Worm (Caenorhabditis elegans) whole organism, L3 larva: Measurements from ENCODE around the gene chil-19.

Source experiments
- R02D3.7 ChIP-seq: fragments of 150-350 bp; optimal IDR thresholded peaks from 2 replicates; lab custom pipeline; 2014; ENCODE audit warnings: missing biosample characterization, missing genetic modification characterization
- ZK546.5 ChIP-seq: sonication (generic microtip); optimal IDR thresholded peaks from 2 replicates; lab custom pipeline; 2017; ENCODE audit warnings: missing biosample characterization, missing genetic modification characterization
- aly-2 ChIP-seq: fragments of 150-350 bp; optimal IDR thresholded peaks from 2 replicates; lab custom pipeline; 2014; ENCODE audit warnings: missing biosample characterization, missing genetic modification characterization
- ceh-16 ChIP-seq: sonication (generic microtip); optimal IDR thresholded peaks from 2 replicates; lab custom pipeline; 2017; ENCODE audit warnings: missing biosample characterization, missing genetic modification characterization
- ceh-82 ChIP-seq: fragments of 150-350 bp; optimal IDR thresholded peaks from 2 replicates; lab custom pipeline; 2014; ENCODE audit warnings: missing biosample characterization, missing genetic modification characterization
- daf-12 ChIP-seq: fragments of 150-350 bp; optimal IDR thresholded peaks from 2 replicates; lab custom pipeline; 2014; ENCODE audit warnings: missing biosample characterization, missing genetic modification reagents, missing genetic modification characterization
- egl-27 ChIP-seq: sonication (generic microtip); optimal IDR thresholded peaks from 4 replicates; lab custom pipeline; 2017; ENCODE audit warnings: missing biosample characterization, missing genetic modification reagents, missing genetic modification characterization
- egl-5 ChIP-seq: fragments of 150-350 bp; optimal IDR thresholded peaks from 2 replicates; lab custom pipeline; 2017; ENCODE audit warnings: missing biosample characterization, missing genetic modification reagents, missing genetic modification characterization, inconsistent platforms
- elt-2 ChIP-seq: sonication (generic microtip); optimal IDR thresholded peaks from 2 replicates; lab custom pipeline; 2016; ENCODE audit warnings: missing genetic modification reagents, mild to moderate bottlenecking, missing genetic modification characterization, missing compliant biosample characterization
- fkh-10 ChIP-seq: sonication (generic microtip); optimal IDR thresholded peaks from 2 replicates; lab custom pipeline; 2017; ENCODE audit warnings: missing biosample characterization, missing genetic modification reagents, missing genetic modification characterization
- fos-1 ChIP-seq: fragments of 150-350 bp; optimal IDR thresholded peaks from 2 replicates; lab custom pipeline; 2014; ENCODE audit warnings: missing biosample characterization, missing genetic modification characterization
- hmg-11 ChIP-seq: sonication (generic microtip); optimal IDR thresholded peaks from 2 replicates; lab custom pipeline; 2016; ENCODE audit warnings: missing genetic modification characterization, missing compliant biosample characterization
- jun-1 ChIP-seq: fragments of 150-350 bp; optimal IDR thresholded peaks from 2 replicates; lab custom pipeline; 2014; ENCODE audit warnings: missing biosample characterization, missing genetic modification reagents, missing genetic modification characterization
- lin-15B ChIP-seq: fragments of 150-350 bp; optimal IDR thresholded peaks from 2 replicates; lab custom pipeline; 2014; ENCODE audit warnings: missing biosample characterization, missing genetic modification characterization
- lin-39 ChIP-seq: fragments of 150-350 bp; optimal IDR thresholded peaks from 2 replicates; lab custom pipeline; 2018; ENCODE audit warnings: missing biosample characterization, missing genetic modification reagents, missing genetic modification characterization
- lsy-12 ChIP-seq: sonication (generic microtip); optimal IDR thresholded peaks from 2 replicates; lab custom pipeline; 2016; ENCODE audit warnings: mild to moderate bottlenecking, missing genetic modification characterization, missing compliant biosample characterization
- mdl-1 ChIP-seq: fragments of 150-350 bp; optimal IDR thresholded peaks from 2 replicates; lab custom pipeline; 2014; ENCODE audit warnings: missing biosample characterization, missing genetic modification characterization
- mml-1 ChIP-seq: fragments of 150-350 bp; sonication (generic microtip); optimal IDR thresholded peaks from 3 replicates; lab custom pipeline; 2014; ENCODE audit warnings: missing biosample characterization, missing genetic modification characterization
- nfya-1 ChIP-seq: sonication (generic microtip); optimal IDR thresholded peaks from 2 replicates; lab custom pipeline; 2017; ENCODE audit warnings: missing genetic modification characterization, mild to moderate bottlenecking, missing compliant biosample characterization, antibody characterized with exemption, moderate library complexity; ENCODE audit not compliant: insufficient read depth
- nhr-11 ChIP-seq: fragments of 150-350 bp; optimal IDR thresholded peaks from 2 replicates; lab custom pipeline; 2014; ENCODE audit warnings: missing biosample characterization, missing genetic modification characterization
- nhr-12 ChIP-seq: fragments of 150-350 bp; optimal IDR thresholded peaks from 2 replicates; lab custom pipeline; 2014; ENCODE audit warnings: missing biosample characterization, missing genetic modification characterization
- nhr-23 ChIP-seq: fragments of 150-350 bp; optimal IDR thresholded peaks from 2 replicates; lab custom pipeline; 2014; ENCODE audit warnings: missing biosample characterization, missing genetic modification reagents, missing genetic modification characterization
- nhr-25 ChIP-seq: sonication (generic microtip); optimal IDR thresholded peaks from 2 replicates; lab custom pipeline; 2017; ENCODE audit warnings: missing biosample characterization, missing genetic modification characterization
- nhr-28 ChIP-seq: fragments of 150-350 bp; optimal IDR thresholded peaks from 2 replicates; lab custom pipeline; 2014; ENCODE audit warnings: missing biosample characterization, missing genetic modification characterization
- nhr-76 ChIP-seq: fragments of 150-350 bp; sonication (generic microtip); optimal IDR thresholded peaks from 5 replicates; lab custom pipeline; 2014; ENCODE audit warnings: missing biosample characterization, missing genetic modification characterization
- nhr-77 ChIP-seq: fragments of 150-350 bp; optimal IDR thresholded peaks from 2 replicates; lab custom pipeline; 2014; ENCODE audit warnings: missing biosample characterization, missing genetic modification characterization
- pha-4 ChIP-seq: fragments of 150-350 bp; optimal IDR thresholded peaks from 2 replicates; lab custom pipeline; 2014; ENCODE audit warnings: missing biosample characterization, missing genetic modification reagents, missing genetic modification characterization
- pqm-1 ChIP-seq: fragments of 150-350 bp; optimal IDR thresholded peaks from 2 replicates; lab custom pipeline; 2017; ENCODE audit warnings: missing biosample characterization, missing genetic modification characterization, inconsistent platforms
- sea-2 ChIP-seq: fragments of 150-350 bp; sonication (generic microtip); optimal IDR thresholded peaks from 4 replicates; lab custom pipeline; 2014; ENCODE audit warnings: missing biosample characterization, missing genetic modification reagents, missing genetic modification characterization
- skn-1 ChIP-seq: fragments of 150-350 bp; optimal IDR thresholded peaks from 2 replicates; lab custom pipeline; 2014; ENCODE audit warnings: missing biosample characterization, missing genetic modification characterization
- snpc-4 ChIP-seq: fragments of 150-350 bp; optimal IDR thresholded peaks from 2 replicates; lab custom pipeline; 2014; ENCODE audit warnings: missing biosample characterization, missing genetic modification characterization
- ztf-11 ChIP-seq: fragments of 150-350 bp; optimal IDR thresholded peaks from 2 replicates; lab custom pipeline; 2014; ENCODE audit warnings: missing biosample characterization, missing genetic modification characterization
- ztf-4 ChIP-seq: fragments of 150-350 bp; optimal IDR thresholded peaks from 2 replicates; lab custom pipeline; 2014; ENCODE audit warnings: missing biosample characterization, missing genetic modification characterization

Gene chil-19

DNA sequence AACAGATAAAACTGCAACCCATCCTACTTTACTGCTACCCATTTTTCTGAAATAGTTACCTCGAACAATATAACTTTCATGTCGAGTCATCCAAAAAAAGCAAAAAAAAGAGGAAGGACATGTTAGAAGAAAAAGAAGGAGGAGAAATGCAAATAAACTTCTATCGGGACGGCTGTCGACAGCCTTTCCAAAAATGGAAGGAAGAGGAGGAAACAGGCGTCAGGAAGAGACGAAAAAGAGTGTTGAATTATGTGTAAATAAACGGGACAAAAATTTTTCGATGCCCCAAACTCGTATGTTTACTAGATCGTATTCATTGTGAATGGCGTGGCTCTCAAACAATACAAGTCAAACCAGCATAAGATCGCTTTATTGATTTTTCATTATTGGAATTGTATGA lies 26.6 kb downstream of the chil-19 start, which contains the start of gene M176.5:
TSS of gene M176.5 (minus strand) at position 101 of the 400 bp plus-strand sequence.
- TF ChIP-seq pha-4 (peak; percentile 78), nfya-1 (tag; lab: Kevin White, UChicago) (no peak), hmg-11 (tag; lab: Kevin White, UChicago) (peak; percentile 5)

- TF ChIP-seq fos-1 (no peak), nhr-28 (no peak), R02D3.7 (no peak), nhr-77 (tag; lab: Kevin White, UChicago) (no peak), snpc-4 (no peak), nhr-11 (tag; lab: Kevin White, UChicago) (no peak), nhr-23 (tag; lab: Kevin White, UChicago) (no peak)
These were observed 28.1 kb downstream of the chil-19 start, which contains the start of gene M176.10 for ce11 chrII:9426076-9426475. Gene M176.10 (minus strand): TSS chrII:9426176.

DNA sequence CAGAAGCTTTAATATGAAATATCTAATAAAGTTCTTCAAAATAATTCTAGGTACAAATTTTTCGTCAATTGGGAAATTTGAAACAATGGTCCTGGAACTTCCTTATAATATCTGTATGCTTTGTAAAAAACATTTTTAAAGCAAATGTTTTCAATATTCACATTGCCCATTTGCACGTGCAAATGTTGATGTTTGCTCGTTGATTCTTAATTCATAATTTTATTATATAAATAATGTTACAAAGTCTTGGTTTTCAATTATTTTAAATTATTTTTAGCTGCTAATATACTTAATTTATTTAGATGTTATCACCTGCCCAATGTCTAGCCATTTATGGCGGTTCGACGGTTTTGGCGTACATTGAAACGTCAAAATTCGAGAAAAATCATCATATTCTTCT lies 32.2 kb downstream of the chil-19 start, which contains the start of gene M176.11:
TSS of gene M176.11 (plus strand) at position 301 of the 400 bp plus-strand sequence.
- TF ChIP-seq nhr-77 (tag; lab: Kevin White, UChicago) (no peak), lin-15B (tag; lab: Kevin White, UChicago) (no peak), pqm-1 (tag; lab: Kevin White, UChicago) (no peak), sea-2 (GFP tag; lab: Kevin White, UChicago) (no peak), nhr-23 (tag; lab: Kevin White, UChicago) (no peak), mml-1 (tag; lab: Kevin White, UChicago) (no peak)

- TF ChIP-seq nhr-77 (tag; lab: Kevin White, UChicago) (no peak), ztf-4 (tag; lab: Kevin White, UChicago) (no peak), skn-1 (tag; lab: Kevin White, UChicago) (no peak), R02D3.7 (no peak), nhr-12 (tag; lab: Kevin White, UChicago) (no peak), ceh-82 (tag; lab: Kevin White, UChicago) (no peak), nfya-1 (tag; lab: Kevin White, UChicago) (no peak), pha-4 (peak; percentile 13), ztf-11 (tag; lab: Kevin White, UChicago) (no peak), fkh-10 (GFP tag; lab: Kevin White, UChicago) (no peak), daf-12 (no peak), jun-1 (tag; lab: Kevin White, UChicago) (peak; percentile 26), ZK546.5 (no peak), pqm-1 (tag; lab: Kevin White, UChicago) (peak; percentile 55), elt-2 (tag; lab: Kevin White, UChicago) (peak; percentile 39), egl-27 (tag; lab: Kevin White, UChicago) (no peak), egl-5 (tag; lab: Kevin White, UChicago) (no peak), ceh-16 (tag; lab: Kevin White, UChicago) (no peak), aly-2 (tag; lab: Kevin White, UChicago) (no peak), nhr-25 (no peak), lin-39 (tag; lab: Kevin White, UChicago) (no peak), nhr-76 (tag; lab: Kevin White, UChicago) (no peak), hmg-11 (tag; lab: Kevin White, UChicago) (no peak), mdl-1 (no peak), lsy-12 (tag; lab: Kevin White, UChicago) (no peak)
- TF ChIP-seq, all 47 proteins: peak for 4
These were observed 35.2 kb downstream of the chil-19 start for ce11 chrII:9418843-9419532.

DNA sequence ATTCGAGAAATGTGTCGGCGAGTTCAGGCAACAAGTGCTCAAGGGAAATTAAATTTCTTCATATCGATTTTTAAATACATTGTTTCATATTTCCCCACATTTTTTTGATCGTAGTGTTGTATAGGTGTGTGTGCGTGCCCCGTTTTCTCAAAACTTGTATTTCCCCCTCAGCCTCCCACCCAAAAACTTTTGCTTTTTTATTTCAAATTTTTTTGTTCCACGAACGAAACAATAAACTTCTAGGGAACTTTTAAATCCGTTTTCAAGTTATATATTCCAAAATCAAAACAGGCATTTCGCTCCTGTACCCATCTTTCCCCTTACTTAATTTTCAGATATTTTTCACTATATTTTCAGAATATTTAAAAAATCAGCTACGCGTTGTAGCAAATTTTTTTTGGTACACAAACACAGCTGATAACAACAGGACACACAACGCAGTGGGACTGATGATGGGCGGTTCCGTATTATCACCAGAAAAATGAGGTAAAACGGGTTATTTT lies 36.1 kb downstream of the chil-19 start, which contains the start of the genes M176.4 and M176.16:
TSS of gene M176.4 (plus strand) at position 301 of the 503 bp plus-strand sequence.
TSS of gene M176.16 (plus strand) at position 453 of the 503 bp plus-strand sequence.
- no peak for TF ChIP-seq lin-39 (tag; lab: Kevin White, UChicago)
- TF ChIP-seq lsy-12 (tag; lab: Kevin White, UChicago) = no peak
- peak; percentile 38 for TF ChIP-seq elt-2 (tag; lab: Kevin White, UChicago)
- no peak for TF ChIP-seq egl-5 (tag; lab: Kevin White, UChicago)
- TF ChIP-seq lin-15B (tag; lab: Kevin White, UChicago) = no peak
- TF ChIP-seq egl-27 (tag; lab: Kevin White, UChicago) = no peak
- TF ChIP-seq pqm-1 (tag; lab: Kevin White, UChicago) = no peak
- TF ChIP-seq, all 47 proteins: peak for 1
